Worm (Caenorhabditis elegans): ENCODE data around the gene Y43F8C.23.

DNA sequence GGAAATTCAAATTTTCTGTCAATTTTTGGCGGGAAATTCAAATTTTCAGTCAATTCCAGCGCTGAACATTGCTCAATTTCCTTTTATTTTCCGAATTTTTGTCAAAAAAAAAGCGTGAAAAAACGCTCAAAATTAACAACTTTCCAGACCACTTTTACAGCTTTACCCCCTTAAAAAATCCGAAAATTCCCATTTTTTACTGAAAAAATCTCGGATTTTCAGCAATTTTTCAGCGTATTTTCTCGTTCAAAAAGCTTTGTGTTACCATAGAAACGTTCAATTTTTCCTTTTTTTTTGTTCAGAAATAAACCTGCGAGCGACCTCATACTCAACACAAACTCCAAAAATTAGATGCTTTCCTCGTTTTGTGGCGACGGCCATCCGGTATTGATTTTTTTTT lies 37.0 kb downstream of the Y43F8C.23 start, which contains the start of gene mrp-7:
- TF ChIP-seq ceh-16 (tag; optimal IDR thresholded peaks at IDR 0.05), result no peak
- no peak for TF ChIP-seq sea-2 (GFP tag; optimal IDR thresholded peaks at IDR 0.05)
- TF ChIP-seq egl-5 (tag; optimal IDR thresholded peaks at IDR 0.05), result no peak
- TF ChIP-seq nhr-237 (tag; optimal IDR thresholded peaks at IDR 0.05), result no peak
- no peak for TF ChIP-seq ceh-82 (tag; optimal IDR thresholded peaks at IDR 0.05)
